Worm (Caenorhabditis elegans) whole organism, L4/young adult: Measurements from ENCODE around the gene B0334.5.

Source experiments
- W03F9.2 ChIP-seq: fragments of 150-350 bp; optimal IDR thresholded peaks from 2 replicates; lab custom pipeline; 2014; ENCODE audit warnings: missing biosample characterization, missing genetic modification characterization
- dao-5 ChIP-seq: sonication (generic microtip); optimal IDR thresholded peaks from 2 replicates; lab custom pipeline; 2016; ENCODE audit warnings: missing genotype, missing genetic modification characterization, moderate library complexity, missing compliant biosample characterization
- him-1 ChIP-seq: sonication (generic microtip); optimal IDR thresholded peaks from 2 replicates; lab custom pipeline; 2016; ENCODE audit warnings: missing genotype, missing genetic modification reagents, missing genetic modification characterization, missing compliant biosample characterization

DNA sequence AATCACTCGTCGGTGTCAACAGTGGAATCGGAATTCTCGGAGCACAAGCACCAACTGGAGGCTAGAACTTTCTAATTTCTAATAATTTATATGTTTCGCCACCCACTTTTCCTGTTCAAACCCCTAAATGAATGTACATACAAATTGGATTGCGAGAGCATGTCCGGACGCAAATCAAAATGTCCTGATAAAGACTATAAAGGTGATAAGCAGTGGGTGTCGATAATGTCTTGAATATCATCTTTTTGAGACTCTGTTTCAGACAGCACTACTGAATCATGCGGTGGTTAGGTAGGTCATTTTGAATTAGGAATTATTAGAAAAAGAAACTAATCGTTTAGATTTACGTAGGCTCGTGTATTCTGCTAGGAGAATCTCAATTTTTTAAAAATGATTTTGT, 48.7 kb upstream of the B0334.5 start, which contains the start of gene W02B12.1:
- TF ChIP-seq him-1 (tag; lab: Kevin White, UChicago) (no peak), W03F9.2 (no peak), dao-5 (no peak)
